Fruit fly (Drosophila melanogaster): ENCODE results near the gene CG34263.

- TF ChIP-seq h (GFP tag; optimal IDR thresholded peaks at IDR 0.05) (no peak), fru (GFP tag; optimal IDR thresholded peaks at IDR 0.05) (no peak), OdsH (GFP tag; optimal IDR thresholded peaks at IDR 0.05) (no peak), Abd-B (GFP tag; optimal IDR thresholded peaks at IDR 0.05) (no peak), pan (optimal IDR thresholded peaks at IDR 0.05) (no peak), psq (GFP tag; optimal IDR thresholded peaks at IDR 0.05) (peak; percentile 20), Dfd (GFP tag; optimal IDR thresholded peaks at IDR 0.05) (no peak), tai (GFP tag; optimal IDR thresholded peaks at IDR 0.05) (no peak), dmrt93B (GFP tag; optimal IDR thresholded peaks at IDR 0.05) (no peak), Vsx2 (GFP tag; optimal IDR thresholded peaks at IDR 0.05; ENCODE audit: partially characterized antibody) (no peak), usp (GFP tag; optimal IDR thresholded peaks at IDR 0.05) (no peak)
Observed at dm6 chr3L:262724-263177, 3.0 kb downstream of the CG34263 start.

Measured in whole organism, wandering third instar larva.